Worm (Caenorhabditis elegans): ENCODE data around the gene srbc-5.

The srbc-5 gene

ce11 chrV:3301898-3302297 is 41.7 kb downstream of the srbc-5 start, which contains the start of gene srbc-1:
Gene srbc-1 (minus strand): TSS chrV:3301998.
- TF ChIP-seq chd-7 (tag; optimal IDR thresholded peaks at IDR 0.05) (no peak), lsy-27 (tag; optimal IDR thresholded peaks at IDR 0.05; ENCODE audit: borderline replicate concordance, insufficient read depth) (no peak), egl-18 (GFP tag; IDR thresholded peaks at IDR 0.05) (no peak), D2030.7 (GFP tag; IDR thresholded peaks at IDR 0.05) (no peak), dpff-1 (tag; optimal IDR thresholded peaks at IDR 0.05) (no peak)

DNA sequence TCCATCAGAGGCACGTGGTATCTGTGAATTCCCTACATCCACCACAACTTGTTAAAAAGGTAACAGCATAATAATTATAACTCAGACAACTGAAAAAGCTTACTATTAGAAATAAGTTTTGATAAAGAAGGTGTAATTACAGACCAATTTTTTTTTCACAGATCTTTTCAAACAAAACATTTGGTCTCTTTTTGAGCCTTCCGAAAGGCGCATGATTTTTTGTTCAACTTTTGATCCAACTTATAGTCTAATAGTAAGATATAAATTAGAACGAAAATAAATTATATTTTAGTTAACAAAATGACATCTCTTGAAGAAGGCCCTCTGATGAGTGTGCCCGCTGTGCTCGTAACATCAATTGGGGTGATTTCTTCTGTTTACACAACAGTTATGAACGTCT is 48.0 kb downstream of the srbc-5 start, which contains the start of gene srbc-3:
Gene srbc-3, plus strand, starts transcription at position 301 of the 400 bp plus-strand sequence.
- TF ChIP-seq F37B4.10 (GFP tag; IDR thresholded peaks at IDR 0.05) (no peak), egl-44 (GFP tag; IDR thresholded peaks at IDR 0.05) (no peak), dox-1 (GFP tag; IDR thresholded peaks at IDR 0.05) (no peak), F55B11.4 (tag; optimal IDR thresholded peaks at IDR 0.05; ENCODE audit: borderline replicate concordance, insufficient read depth) (no peak), dpff-1 (tag; optimal IDR thresholded peaks at IDR 0.05) (no peak), F52B5.7 (tag; optimal IDR thresholded peaks at IDR 0.05) (no peak), madf-3 (GFP tag; IDR thresholded peaks at IDR 0.05) (no peak)
